Worm (Caenorhabditis elegans) whole organism, L3 larva: Measurements from ENCODE around the gene R160.5.
"Not testable (repeated sequence)": the region's sequence is repeated elsewhere in the genome, so short reads cannot be mapped to it uniquely, and the experiment has no call there.

ENCODE experiments used
- R02D3.7 ChIP-seq: fragments of 150-350 bp; optimal IDR thresholded peaks from 2 replicates; lab custom pipeline; 2014; ENCODE audit warnings: missing biosample characterization, missing genetic modification characterization
- ZK546.5 ChIP-seq: sonication (generic microtip); optimal IDR thresholded peaks from 2 replicates; lab custom pipeline; 2017; ENCODE audit warnings: missing biosample characterization, missing genetic modification characterization
- ama-1 ChIP-seq: fragments of 150-350 bp; optimal IDR thresholded peaks from 2 replicates; lab custom pipeline; 2018
- ceh-82 ChIP-seq: fragments of 150-350 bp; optimal IDR thresholded peaks from 2 replicates; lab custom pipeline; 2014; ENCODE audit warnings: missing biosample characterization, missing genetic modification characterization
- daf-12 ChIP-seq: fragments of 150-350 bp; optimal IDR thresholded peaks from 2 replicates; lab custom pipeline; 2014; ENCODE audit warnings: missing biosample characterization, missing genetic modification reagents, missing genetic modification characterization
- egl-27 ChIP-seq: sonication (generic microtip); optimal IDR thresholded peaks from 4 replicates; lab custom pipeline; 2017; ENCODE audit warnings: missing biosample characterization, missing genetic modification reagents, missing genetic modification characterization
- egl-5 ChIP-seq: fragments of 150-350 bp; optimal IDR thresholded peaks from 2 replicates; lab custom pipeline; 2017; ENCODE audit warnings: missing biosample characterization, missing genetic modification reagents, missing genetic modification characterization, inconsistent platforms
- elt-1 ChIP-seq: fragments of 150-350 bp; optimal IDR thresholded peaks from 2 replicates; lab custom pipeline; 2014; ENCODE audit warnings: missing biosample characterization, missing genetic modification characterization
- elt-2 ChIP-seq: sonication (generic microtip); optimal IDR thresholded peaks from 2 replicates; lab custom pipeline; 2016; ENCODE audit warnings: missing genetic modification reagents, mild to moderate bottlenecking, missing genetic modification characterization, missing compliant biosample characterization
- elt-3 ChIP-seq, 3 experiments: fragments of 150-350 bp in 1 of 3; sonication (generic microtip) in 2 of 3; optimal IDR thresholded peaks; 2 replicates in 2 of 3; 4 replicates in 1 of 3; lab custom pipeline; 2014 to 2017; ENCODE audit warnings: missing biosample characterization in 3 of 3, missing genetic modification characterization in 3 of 3
- eor-1 ChIP-seq, 2 experiments: fragments of 150-350 bp; optimal IDR thresholded peaks; 2 replicates each; lab custom pipeline; 2014 to 2018; ENCODE audit warnings: missing biosample characterization in 2 of 2, missing genetic modification characterization in 2 of 2
- fkh-10 ChIP-seq: sonication (generic microtip); optimal IDR thresholded peaks from 2 replicates; lab custom pipeline; 2017; ENCODE audit warnings: missing biosample characterization, missing genetic modification reagents, missing genetic modification characterization
- fkh-2 ChIP-seq: fragments of 150-350 bp; optimal IDR thresholded peaks from 2 replicates; lab custom pipeline; 2014; ENCODE audit warnings: missing biosample characterization, missing genetic modification reagents, missing genetic modification characterization
- fos-1 ChIP-seq: fragments of 150-350 bp; optimal IDR thresholded peaks from 2 replicates; lab custom pipeline; 2014; ENCODE audit warnings: missing biosample characterization, missing genetic modification characterization
- hmg-11 ChIP-seq: sonication (generic microtip); optimal IDR thresholded peaks from 2 replicates; lab custom pipeline; 2016; ENCODE audit warnings: missing genetic modification characterization, missing compliant biosample characterization
- jun-1 ChIP-seq: fragments of 150-350 bp; optimal IDR thresholded peaks from 2 replicates; lab custom pipeline; 2014; ENCODE audit warnings: missing biosample characterization, missing genetic modification reagents, missing genetic modification characterization
- lin-15B ChIP-seq: fragments of 150-350 bp; optimal IDR thresholded peaks from 2 replicates; lab custom pipeline; 2014; ENCODE audit warnings: missing biosample characterization, missing genetic modification characterization
- lin-39 ChIP-seq: fragments of 150-350 bp; optimal IDR thresholded peaks from 2 replicates; lab custom pipeline; 2018; ENCODE audit warnings: missing biosample characterization, missing genetic modification reagents, missing genetic modification characterization
- mdl-1 ChIP-seq: fragments of 150-350 bp; optimal IDR thresholded peaks from 2 replicates; lab custom pipeline; 2014; ENCODE audit warnings: missing biosample characterization, missing genetic modification characterization
- mml-1 ChIP-seq: fragments of 150-350 bp; sonication (generic microtip); optimal IDR thresholded peaks from 3 replicates; lab custom pipeline; 2014; ENCODE audit warnings: missing biosample characterization, missing genetic modification characterization
- nfya-1 ChIP-seq: sonication (generic microtip); optimal IDR thresholded peaks from 2 replicates; lab custom pipeline; 2017; ENCODE audit warnings: missing genetic modification characterization, mild to moderate bottlenecking, missing compliant biosample characterization, antibody characterized with exemption, moderate library complexity; ENCODE audit not compliant: insufficient read depth
- nhr-23 ChIP-seq: fragments of 150-350 bp; optimal IDR thresholded peaks from 2 replicates; lab custom pipeline; 2014; ENCODE audit warnings: missing biosample characterization, missing genetic modification reagents, missing genetic modification characterization
- nhr-237 ChIP-seq: fragments of 150-350 bp; optimal IDR thresholded peaks from 2 replicates; lab custom pipeline; 2014; ENCODE audit warnings: missing biosample characterization, missing genetic modification characterization
- nhr-28 ChIP-seq: fragments of 150-350 bp; optimal IDR thresholded peaks from 2 replicates; lab custom pipeline; 2014; ENCODE audit warnings: missing biosample characterization, missing genetic modification characterization
- nhr-76 ChIP-seq: fragments of 150-350 bp; sonication (generic microtip); optimal IDR thresholded peaks from 5 replicates; lab custom pipeline; 2014; ENCODE audit warnings: missing biosample characterization, missing genetic modification characterization
- sea-2 ChIP-seq: fragments of 150-350 bp; sonication (generic microtip); optimal IDR thresholded peaks from 4 replicates; lab custom pipeline; 2014; ENCODE audit warnings: missing biosample characterization, missing genetic modification reagents, missing genetic modification characterization
- skn-1 ChIP-seq: fragments of 150-350 bp; optimal IDR thresholded peaks from 2 replicates; lab custom pipeline; 2014; ENCODE audit warnings: missing biosample characterization, missing genetic modification characterization
- snpc-4 ChIP-seq: fragments of 150-350 bp; optimal IDR thresholded peaks from 2 replicates; lab custom pipeline; 2014; ENCODE audit warnings: missing biosample characterization, missing genetic modification characterization
- tbx-2 ChIP-seq: sonication (generic microtip); optimal IDR thresholded peaks from 2 replicates; lab custom pipeline; 2016; ENCODE audit warnings: mild to moderate bottlenecking, missing genetic modification characterization, missing compliant biosample characterization
- unc-39 ChIP-seq: sonication (generic microtip); optimal IDR thresholded peaks from 4 replicates; lab custom pipeline; 2017; ENCODE audit warnings: missing biosample characterization, missing genetic modification characterization
- zag-1 ChIP-seq: fragments of 150-350 bp; optimal IDR thresholded peaks from 2 replicates; lab custom pipeline; 2014; ENCODE audit warnings: missing biosample characterization, missing genetic modification characterization
- ztf-11 ChIP-seq: fragments of 150-350 bp; optimal IDR thresholded peaks from 2 replicates; lab custom pipeline; 2014; ENCODE audit warnings: missing biosample characterization, missing genetic modification characterization
- ztf-4 ChIP-seq: fragments of 150-350 bp; optimal IDR thresholded peaks from 2 replicates; lab custom pipeline; 2014; ENCODE audit warnings: missing biosample characterization, missing genetic modification characterization

Gene R160.5

ce11 chrX:4350198-4350597 is 20.5 kb downstream of the R160.5 start, which contains the start of gene F14H12.2:
Gene F14H12.2 (plus strand): TSS chrX:4350498.
- TF ChIP-seq lin-15B (tag; lab: Kevin White, UChicago) (no peak), snpc-4 (tag; lab: Kevin White, UChicago) (no peak), mml-1 (tag; lab: Kevin White, UChicago) (no peak), ZK546.5 (tag; lab: Kevin White, UChicago) (no peak), eor-1 (tag; optimal IDR thresholded peaks at IDR 0.05; lab: Kevin White, UChicago) (no peak), nhr-28 (no peak), daf-12 (tag; lab: Kevin White, UChicago) (no peak), tbx-2 (tag; lab: Kevin White, UChicago) (no peak), fos-1 (tag; lab: Kevin White, UChicago) (no peak), R02D3.7 (tag; lab: Kevin White, UChicago) (no peak), nhr-237 (tag; lab: Kevin White, UChicago) (no peak), ama-1 (no peak), jun-1 (tag; lab: Kevin White, UChicago) (no peak)

- TF ChIP-seq zag-1 (tag; lab: Kevin White, UChicago) (no peak), skn-1 (tag; lab: Kevin White, UChicago) (no peak), elt-2 (tag; lab: Kevin White, UChicago) (no peak), ceh-82 (tag; lab: Kevin White, UChicago) (no peak), daf-12 (tag; lab: Kevin White, UChicago) (no peak), snpc-4 (tag; lab: Kevin White, UChicago) (no peak), elt-3 (tag; optimal IDR thresholded peaks at IDR 0.05; lab: Kevin White, UChicago) (no peak), nfya-1 (tag; lab: Kevin White, UChicago) (no peak), hmg-11 (no peak), sea-2 (GFP tag; lab: Kevin White, UChicago) (no peak), lin-39 (no peak), eor-1 (tag; optimal IDR thresholded peaks at IDR 0.05; lab: Kevin White, UChicago) (no peak), fkh-10 (GFP tag; lab: Kevin White, UChicago) (no peak), unc-39 (no peak), mdl-1 (tag; lab: Kevin White, UChicago) (no peak), fos-1 (tag; lab: Kevin White, UChicago) (no peak), lin-15B (tag; lab: Kevin White, UChicago) (no peak)
- TF ChIP-seq, all 47 proteins: peak for 0
Observed at ce11 chrX:4343915-4344314, 26.7 kb downstream of the R160.5 start, which contains the start of gene F14H12.3. Gene F14H12.3 (plus strand): TSS chrX:4344215.

ce11 chrX:4342730-4343129 is 27.9 kb downstream of the R160.5 start:
- no peak for TF ChIP-seq ztf-4 (tag; lab: Kevin White, UChicago)
- no peak for TF ChIP-seq egl-27
- no peak for TF ChIP-seq hmg-11
- no peak for TF ChIP-seq nhr-23
- no peak for TF ChIP-seq zag-1 (tag; lab: Kevin White, UChicago)
- no peak for TF ChIP-seq fkh-2 (tag; lab: Kevin White, UChicago)
- TF ChIP-seq egl-5 (tag; lab: Kevin White, UChicago) = no peak
- no peak for TF ChIP-seq ama-1
- TF ChIP-seq fkh-10 (GFP tag; lab: Kevin White, UChicago) = no peak
- TF ChIP-seq snpc-4 (tag; lab: Kevin White, UChicago) = no peak
- TF ChIP-seq ztf-11 = no peak

ce11 chrX:4339332-4339731 is 31.3 kb downstream of the R160.5 start, which contains the start of gene cst-1:
Gene cst-1 (plus strand): TSS chrX:4339632.
- TF ChIP-seq nfya-1 (tag; lab: Kevin White, UChicago); elt-1; nhr-76: not testable (repeated sequence)

ce11 chrX:4335950-4336349 is 34.7 kb downstream of the R160.5 start, which contains the start of gene cst-2:
Gene cst-2 (minus strand): TSS chrX:4336050.
- TF ChIP-seq nfya-1 (tag; lab: Kevin White, UChicago); mml-1 (tag; lab: Kevin White, UChicago); hmg-11: not testable (repeated sequence)
- TF ChIP-seq, all 47 proteins: peak for 0; not testable (repeated sequence) for 47
